Fruit fly (Drosophila melanogaster): ENCODE results near the gene CG15042.

- TF ChIP-seq schlank (tag; optimal IDR thresholded peaks at IDR 0.05): no peak
- no peak for TF ChIP-seq zfh1 (GFP tag; IDR thresholded peaks at IDR 0.05)
- no peak for TF ChIP-seq Dip2 (GFP tag; IDR thresholded peaks at IDR 0.05)
- no peak for TF ChIP-seq CG15073 (GFP tag; optimal IDR thresholded peaks at IDR 0.05)
- no peak for TF ChIP-seq br (optimal IDR thresholded peaks at IDR 0.05)
- no peak for TF ChIP-seq dati (GFP tag; IDR thresholded peaks at IDR 0.05)
- TF ChIP-seq cwo (GFP tag; optimal IDR thresholded peaks at IDR 0.05): no peak
Observed at dm6 chrX:18504948-18505597, 23.0 kb downstream of the CG15042 start, which contains the start of gene Wnt5.
